Worm (Caenorhabditis elegans): ENCODE results near the gene nspc-17.
A peak's percentile ranks its signal among the peaks of the same experiment; 100 is the strongest.

The nspc-17 gene

DNA sequence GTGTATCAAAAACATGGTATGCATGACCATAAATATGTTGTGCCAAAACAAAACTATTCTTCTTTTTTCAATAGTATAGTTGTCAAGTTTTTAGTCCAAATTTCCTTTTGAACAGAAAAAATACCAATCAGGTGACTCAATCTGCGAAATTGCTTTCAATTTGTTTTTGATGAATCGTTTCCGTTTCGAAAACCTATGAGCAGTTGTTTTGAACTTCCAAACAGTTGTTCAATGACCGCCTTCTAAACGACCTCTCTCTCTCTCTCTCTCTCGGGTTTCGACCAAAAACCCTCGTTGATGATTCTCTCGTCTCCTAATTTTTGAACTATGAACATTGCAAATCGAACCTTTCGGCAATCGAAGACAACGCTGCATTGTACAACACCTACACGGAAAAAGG lies 41.1 kb upstream of the nspc-17 start:
- TF ChIP-seq F49E8.2 (tag; optimal IDR thresholded peaks at IDR 0.05; ENCODE audit: insufficient read depth) (no peak), Y53G8AR.9 (GFP tag; conservative IDR thresholded peaks at IDR 0.05) (no peak), Y53F4B.3 (GFP tag; IDR thresholded peaks at IDR 0.05) (no peak), cebp-1 (GFP tag; IDR thresholded peaks at IDR 0.05) (no peak), cebp-1 (tag; optimal IDR thresholded peaks at IDR 0.05) (no peak), F23B12.7 (tag; optimal IDR thresholded peaks at IDR 0.05; ENCODE audit: insufficient read depth) (no peak), lin-26 (GFP tag; IDR thresholded peaks at IDR 0.05) (no peak), lsy-27 (tag; optimal IDR thresholded peaks at IDR 0.05; ENCODE audit: borderline replicate concordance, insufficient read depth) (no peak), efl-1 (GFP tag; optimal IDR thresholded peaks at IDR 0.05) (no peak), snpc-1.1 (tag; optimal IDR thresholded peaks at IDR 0.05; ENCODE audit: insufficient read depth) (no peak), hrde-1 (tag; optimal IDR thresholded peaks at IDR 0.05; ENCODE audit: borderline replicate concordance) (no peak), Y67H2A.10 (GFP tag; conservative IDR thresholded peaks at IDR 0.05) (no peak), ccch-3 (GFP tag; optimal IDR thresholded peaks at IDR 0.05) (no peak), let-526 (GFP tag; IDR thresholded peaks at IDR 0.05) (no peak), dox-1 (GFP tag; IDR thresholded peaks at IDR 0.05) (no peak), attf-3 (GFP tag; conservative IDR thresholded peaks at IDR 0.05) (no peak), snpc-4 (GFP tag; optimal IDR thresholded peaks at IDR 0.05) (no peak), snpc-4 (tag; optimal IDR thresholded peaks at IDR 0.05) (no peak), ceh-100 (GFP tag; IDR thresholded peaks at IDR 0.05) (no peak), let-607 (tag; optimal IDR thresholded peaks at IDR 0.05) (no peak), nhr-27 (tag; optimal IDR thresholded peaks at IDR 0.05) (no peak), lag-1 (GFP tag; IDR thresholded peaks at IDR 0.05) (no peak)

- no peak for TF ChIP-seq snpc-1.1 (tag; optimal IDR thresholded peaks at IDR 0.05; ENCODE audit: insufficient read depth)
- no peak for TF ChIP-seq ztf-25 (GFP tag; IDR thresholded peaks at IDR 0.05)
- TF ChIP-seq nhr-80 (tag; optimal IDR thresholded peaks at IDR 0.05), result peak; percentile 19
- no peak for TF ChIP-seq ccch-3 (GFP tag; optimal IDR thresholded peaks at IDR 0.05)
Observed at ce11 chrX:14565245-14565644, 40.3 kb upstream of the nspc-17 start.

- TF ChIP-seq F10E7.11 (tag; optimal IDR thresholded peaks at IDR 0.05) (no peak), Y95B8A.8 (GFP tag; IDR thresholded peaks at IDR 0.05) (no peak), K11D2.4 (GFP tag; IDR thresholded peaks at IDR 0.05) (0 out of 2 replicates have a peak, but pooled peaks have one; percentile 44)
Observed at ce11 chrX:14563818-14564217, 38.8 kb upstream of the nspc-17 start.

- TF ChIP-seq mcd-1 (GFP tag; IDR thresholded peaks at IDR 0.05) (peak; percentile 8; the same call in 1 of the 2 replicates), B0035.1 (tag; optimal IDR thresholded peaks at IDR 0.05) (no peak), snpc-1.3 (tag; optimal IDR thresholded peaks at IDR 0.05; ENCODE audit: insufficient read depth) (no peak), egl-44 (GFP tag; IDR thresholded peaks at IDR 0.05) (no peak), mes-4 (tag; optimal IDR thresholded peaks at IDR 0.05) (no peak), nhr-80 (tag; optimal IDR thresholded peaks at IDR 0.05) (peak; percentile 33), efl-1 (GFP tag; optimal IDR thresholded peaks at IDR 0.05) (no peak), zfh-2 (GFP tag; conservative IDR thresholded peaks at IDR 0.05) (no peak), Y53G8AR.9 (GFP tag; conservative IDR thresholded peaks at IDR 0.05) (no peak), madf-10 (tag; optimal IDR thresholded peaks at IDR 0.05) (peak; percentile 1), ZK185.1 (tag; optimal IDR thresholded peaks at IDR 0.05; ENCODE audit: poor library complexity, severe bottlenecking) (no peak), akir-1 (GFP tag; optimal IDR thresholded peaks at IDR 0.05) (no peak), T07F8.4 (tag; optimal IDR thresholded peaks at IDR 0.05) (no peak), snpc-1.1 (tag; optimal IDR thresholded peaks at IDR 0.05; ENCODE audit: insufficient read depth) (no peak), hsf-1 (GFP tag; IDR thresholded peaks at IDR 0.05) (no peak), ekl-4 (GFP tag; IDR thresholded peaks at IDR 0.05) (peak; percentile 48; the same call in 1 of the 2 replicates), attf-5 (GFP tag; optimal IDR thresholded peaks at IDR 0.05) (no peak), ztf-3 (GFP tag; optimal IDR thresholded peaks at IDR 0.05) (no peak)
Observed at ce11 chrX:14562286-14563086, 37.5 kb upstream of the nspc-17 start.

Data from whole organism, young adult.